Fruit fly (Drosophila melanogaster): ENCODE results near the gene Unc-76.

Gene Unc-76

dm6 chrX:2080367-2080927, at the start of gene Unc-76, which contains the start of gene CG16903:
Gene Unc-76, plus strand, starts transcription at chrX:2080610.
Gene CG16903, minus strand, starts transcription at chrX:2080405.
- TF ChIP-seq ttk (optimal IDR thresholded peaks at IDR 0.05) (no peak), h (optimal IDR thresholded peaks at IDR 0.05) (no peak), Sin3A (optimal IDR thresholded peaks at IDR 0.05) (no peak), Myc (optimal IDR thresholded peaks at IDR 0.05) (no peak), insv (optimal IDR thresholded peaks at IDR 0.05) (no peak), psq (optimal IDR thresholded peaks at IDR 0.05) (no peak)

dm6 chrX:2031308-2031707, 49.1 kb upstream of the Unc-76 start:
- TF ChIP-seq Sin3A (optimal IDR thresholded peaks at IDR 0.05): no peak
- TF ChIP-seq insv (optimal IDR thresholded peaks at IDR 0.05): no peak
- no peak for TF ChIP-seq h (optimal IDR thresholded peaks at IDR 0.05)
- no peak for TF ChIP-seq Myc (optimal IDR thresholded peaks at IDR 0.05)
- no peak for TF ChIP-seq psq (optimal IDR thresholded peaks at IDR 0.05)
- no peak for TF ChIP-seq ttk (optimal IDR thresholded peaks at IDR 0.05)

- TF ChIP-seq Myc (optimal IDR thresholded peaks at IDR 0.05) (no peak), insv (optimal IDR thresholded peaks at IDR 0.05) (no peak), Sin3A (optimal IDR thresholded peaks at IDR 0.05) (no peak), psq (optimal IDR thresholded peaks at IDR 0.05) (no peak), h (optimal IDR thresholded peaks at IDR 0.05) (no peak), ttk (optimal IDR thresholded peaks at IDR 0.05) (no peak)
Observed at dm6 chrX:2032160-2032801, 48.1 kb upstream of the Unc-76 start.

dm6 chrX:2032821-2033436, 47.5 kb upstream of the Unc-76 start:
- TF ChIP-seq psq (optimal IDR thresholded peaks at IDR 0.05) (no peak), Sin3A (optimal IDR thresholded peaks at IDR 0.05) (no peak), insv (optimal IDR thresholded peaks at IDR 0.05) (no peak), h (optimal IDR thresholded peaks at IDR 0.05) (no peak), Myc (optimal IDR thresholded peaks at IDR 0.05) (no peak), ttk (optimal IDR thresholded peaks at IDR 0.05) (no peak)

dm6 chrX:2036383-2036782, 44.0 kb upstream of the Unc-76 start:
- TF ChIP-seq Sin3A (optimal IDR thresholded peaks at IDR 0.05) (no peak), psq (optimal IDR thresholded peaks at IDR 0.05) (no peak), insv (optimal IDR thresholded peaks at IDR 0.05) (no peak), Myc (optimal IDR thresholded peaks at IDR 0.05) (no peak), ttk (optimal IDR thresholded peaks at IDR 0.05) (no peak), h (optimal IDR thresholded peaks at IDR 0.05) (no peak)

DNA sequence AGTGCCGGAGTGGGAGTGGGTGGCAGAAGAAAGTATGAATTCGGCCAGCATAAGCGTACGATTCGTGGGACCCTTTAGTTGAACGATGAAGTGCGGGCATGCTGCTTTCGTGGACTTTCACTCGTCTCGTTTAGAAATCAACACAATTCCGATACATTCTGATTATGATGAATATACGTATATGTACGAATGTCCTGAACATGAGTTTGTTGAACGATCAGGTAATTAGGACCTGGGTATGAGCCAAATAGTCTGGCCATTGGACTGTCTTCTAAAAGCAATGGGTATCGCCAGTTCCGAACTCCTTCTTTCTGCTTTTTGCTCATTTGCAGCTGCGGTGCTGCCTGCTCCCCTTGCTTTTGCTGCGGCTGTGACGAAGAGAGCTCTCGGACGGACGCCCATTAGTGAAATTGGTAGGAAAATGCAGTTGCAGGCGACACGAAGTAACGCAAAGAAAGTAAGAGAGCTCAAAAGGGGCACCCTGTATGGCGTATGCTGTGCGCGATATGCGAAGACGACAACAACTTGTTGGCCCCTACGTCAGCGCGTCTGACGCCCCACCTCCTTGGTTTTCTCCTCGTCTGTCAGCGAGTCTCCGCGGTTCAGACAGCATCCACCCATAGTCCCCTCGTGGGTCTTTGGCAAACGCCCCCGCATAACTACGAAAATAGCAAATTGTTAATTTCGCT, 43.5 kb upstream of the Unc-76 start:
- TF ChIP-seq Myc (optimal IDR thresholded peaks at IDR 0.05) (no peak), h (optimal IDR thresholded peaks at IDR 0.05) (no peak), Sin3A (optimal IDR thresholded peaks at IDR 0.05) (no peak), psq (optimal IDR thresholded peaks at IDR 0.05) (no peak), ttk (optimal IDR thresholded peaks at IDR 0.05) (no peak), insv (optimal IDR thresholded peaks at IDR 0.05) (no peak)

DNA sequence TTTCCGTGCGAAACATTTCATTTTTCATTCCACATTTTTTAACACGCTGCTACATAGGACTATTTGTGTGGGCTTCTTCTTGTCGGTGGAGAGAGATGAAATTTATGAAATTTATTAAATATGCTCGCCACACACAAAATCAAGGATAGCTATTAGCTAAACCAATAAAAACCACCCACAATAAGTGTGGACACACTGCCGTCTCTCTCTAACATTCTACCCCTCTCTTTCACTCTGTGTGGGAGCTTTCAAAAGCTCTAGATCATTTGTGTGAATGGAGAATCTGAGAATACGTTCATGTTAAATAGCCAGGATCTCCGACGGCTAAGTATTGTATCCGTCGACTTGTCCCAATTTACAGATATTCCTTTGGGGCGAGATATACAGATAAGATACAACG, 42.8 kb upstream of the Unc-76 start:
- TF ChIP-seq Myc (optimal IDR thresholded peaks at IDR 0.05) (no peak), insv (optimal IDR thresholded peaks at IDR 0.05) (no peak), h (optimal IDR thresholded peaks at IDR 0.05) (no peak), Sin3A (optimal IDR thresholded peaks at IDR 0.05) (no peak), ttk (optimal IDR thresholded peaks at IDR 0.05) (no peak), psq (optimal IDR thresholded peaks at IDR 0.05) (no peak)

dm6 chrX:2041312-2041918, 39.0 kb upstream of the Unc-76 start, which contains the start of gene CG4313:
Gene CG4313, plus strand, starts transcription at chrX:2041868.
- TF ChIP-seq ttk (optimal IDR thresholded peaks at IDR 0.05) (no peak), Myc (optimal IDR thresholded peaks at IDR 0.05) (no peak), Sin3A (optimal IDR thresholded peaks at IDR 0.05) (no peak), h (optimal IDR thresholded peaks at IDR 0.05) (no peak), insv (optimal IDR thresholded peaks at IDR 0.05) (no peak), psq (optimal IDR thresholded peaks at IDR 0.05) (no peak)

DNA sequence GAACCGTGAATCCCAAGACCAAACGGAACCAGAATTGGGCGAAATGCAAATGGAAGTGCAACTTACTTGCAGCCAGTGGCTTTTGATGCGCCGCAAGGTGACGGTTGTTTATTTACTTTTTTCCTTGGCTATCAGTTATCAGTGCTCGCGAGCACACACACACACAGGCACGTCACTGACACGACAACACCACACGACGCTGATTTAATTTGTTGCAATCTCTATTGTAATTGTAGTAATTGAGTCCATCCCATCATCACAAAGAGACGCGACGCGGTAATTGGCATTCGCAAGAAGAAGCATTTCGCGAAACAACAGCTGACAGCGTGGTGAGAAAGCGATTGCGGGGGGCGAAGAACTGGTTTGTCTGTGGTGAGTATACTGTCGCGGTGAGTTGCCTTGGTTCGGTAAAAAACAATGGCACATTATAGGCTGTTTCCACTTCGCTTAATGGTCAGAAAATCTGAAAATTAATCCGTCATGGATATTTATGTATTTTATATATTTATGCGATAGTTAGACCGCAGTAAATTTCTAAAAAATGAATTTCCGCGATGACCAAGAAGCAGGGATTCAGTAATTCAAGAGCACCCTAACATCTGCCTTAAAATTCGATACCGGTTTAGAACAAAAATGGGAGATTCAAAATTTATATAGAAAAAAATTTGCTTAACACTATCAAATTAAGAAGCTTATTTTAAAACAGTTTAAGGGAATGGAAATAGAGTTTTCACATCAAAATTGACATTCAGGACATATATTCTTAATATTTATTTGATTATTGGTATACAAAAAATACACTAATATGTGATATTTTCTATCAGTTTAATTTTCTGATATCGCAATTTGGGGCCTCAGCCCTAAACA, 38.2 kb upstream of the Unc-76 start, which contains the start of the genes Actn and usp:
TSS of gene Actn (minus strand) at position 331 of the 867 bp plus-strand sequence.
TSS of gene usp (minus strand) at position 331 of the 867 bp plus-strand sequence.
- no peak for TF ChIP-seq h (optimal IDR thresholded peaks at IDR 0.05)

dm6 chrX:2043660-2044397, 36.6 kb upstream of the Unc-76 start, which contains the start of gene CG4325:
Gene CG4325, minus strand, starts transcription at chrX:2043818.
- no peak for TF ChIP-seq psq (optimal IDR thresholded peaks at IDR 0.05)
- TF ChIP-seq Sin3A (optimal IDR thresholded peaks at IDR 0.05): no peak
- TF ChIP-seq Myc (optimal IDR thresholded peaks at IDR 0.05): no peak
- TF ChIP-seq h (optimal IDR thresholded peaks at IDR 0.05): no peak
- TF ChIP-seq insv (optimal IDR thresholded peaks at IDR 0.05): no peak
- no peak for TF ChIP-seq ttk (optimal IDR thresholded peaks at IDR 0.05)
